Worm (Caenorhabditis elegans) whole organism, L4/young adult: Measurements from ENCODE around the gene trpp-11.

Experiments
- W03F9.2 ChIP-seq: fragments of 150-350 bp; optimal IDR thresholded peaks from 2 replicates; lab custom pipeline; 2014; ENCODE audit warnings: missing biosample characterization, missing genetic modification characterization
- dao-5 ChIP-seq: sonication (generic microtip); optimal IDR thresholded peaks from 2 replicates; lab custom pipeline; 2016; ENCODE audit warnings: missing genotype, missing genetic modification characterization, moderate library complexity, missing compliant biosample characterization
- him-1 ChIP-seq: sonication (generic microtip); optimal IDR thresholded peaks from 2 replicates; lab custom pipeline; 2016; ENCODE audit warnings: missing genotype, missing genetic modification reagents, missing genetic modification characterization, missing compliant biosample characterization

- TF ChIP-seq dao-5 (tag; lab: Kevin White, UChicago) (no peak), him-1 (no peak), W03F9.2 (tag; lab: Kevin White, UChicago) (no peak)
These were observed at the start of gene trpp-11 for ce11 chrIII:794984-795596.
